Worm (Caenorhabditis elegans) whole organism, early embryonic: ENCODE results near the gene C33H5.1.

Experiments
- B0310.2 ChIP-seq: sonication (generic microtip); optimal IDR thresholded peaks from 2 replicates; lab custom pipeline; 2016; ENCODE audit warnings: mild to moderate bottlenecking, missing genetic modification characterization, missing compliant biosample characterization
- F13C5.2 ChIP-seq: sonication (generic microtip); optimal IDR thresholded peaks from 2 replicates; lab custom pipeline; 2017; ENCODE audit warnings: mild to moderate bottlenecking, missing genetic modification characterization, inconsistent platforms, missing compliant biosample characterization
- aly-1 ChIP-seq: sonication (generic microtip); optimal IDR thresholded peaks from 2 replicates; lab custom pipeline; 2016; ENCODE audit warnings: missing genetic modification characterization, missing compliant biosample characterization
- ama-1 ChIP-seq: fragments of 150-350 bp; optimal IDR thresholded peaks from 2 replicates; lab custom pipeline; 2014
- ets-7 ChIP-seq: sonication (generic microtip); optimal IDR thresholded peaks from 2 replicates; lab custom pipeline; 2016; ENCODE audit warnings: missing genotype, missing genetic modification characterization, missing compliant biosample characterization
- flt-1 ChIP-seq: fragments of 200-800 bp; sonication (Bioruptor generic); IDR thresholded peaks from 2 replicates; pipeline ENCODE4 v1.3.6; 2022; ENCODE audit warnings: missing genetic modification characterization, missing compliant biosample characterization
- hmbx-1 ChIP-seq: sonication (generic microtip); optimal IDR thresholded peaks from 2 replicates; lab custom pipeline; 2016; ENCODE audit warnings: mild to moderate bottlenecking, missing genetic modification characterization, missing compliant biosample characterization
- hmg-4 ChIP-seq: fragments of 200-800 bp; sonication (Bioruptor generic); optimal IDR thresholded peaks from 2 replicates; lab custom pipeline; 2018; ENCODE audit warnings: mild to moderate bottlenecking, missing genetic modification characterization, missing compliant biosample characterization
- pes-1 ChIP-seq: fragments of 200-800 bp; sonication (Bioruptor generic); IDR thresholded peaks from 2 replicates; pipeline ENCODE4 v1.3.6; 2022; ENCODE audit warnings: missing genetic modification reagents, missing genetic modification characterization, missing compliant biosample characterization
- scrt-1 ChIP-seq: fragments of 200-800 bp; sonication (Bioruptor generic); IDR thresholded peaks from 2 replicates; pipeline ENCODE4 v1.3.6; 2022; ENCODE audit warnings: missing genetic modification characterization, missing compliant biosample characterization
- sea-1 ChIP-seq: fragments of 200-800 bp; sonication (Bioruptor generic); conservative IDR thresholded peaks from 2 replicates; pipeline ENCODE4 v1.3.6; 2022; ENCODE audit warnings: missing genetic modification characterization, missing compliant biosample characterization
- tbx-11 ChIP-seq: fragments of 200-800 bp; sonication (Bioruptor generic); IDR thresholded peaks from 2 replicates; pipeline ENCODE4 v1.3.6; 2022; ENCODE audit warnings: missing genetic modification characterization, missing compliant biosample characterization

DNA sequence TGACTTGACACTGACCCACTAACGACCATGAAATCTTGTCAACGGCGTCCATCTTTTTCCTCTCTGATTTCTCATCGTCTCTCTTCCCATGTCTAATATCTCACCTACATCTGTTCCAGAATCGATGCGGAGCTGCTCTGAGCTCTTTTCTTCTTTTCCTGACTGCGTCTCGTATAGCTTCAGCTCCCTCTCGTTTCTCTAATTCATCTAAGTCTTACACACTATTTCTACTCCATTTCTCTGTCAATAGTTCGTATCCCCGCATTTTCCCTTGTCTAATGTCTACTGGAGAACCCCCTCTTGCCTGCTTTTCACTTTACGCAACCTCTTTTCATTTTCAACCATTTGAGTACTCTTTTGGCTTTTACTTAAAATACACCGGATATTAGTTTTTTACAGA, 9.1 kb downstream of the C33H5.1 start, which contains the start of gene ric-3:
- no peak for TF ChIP-seq ama-1
- no peak for TF ChIP-seq pes-1 (GFP tag; lab: Robert Waterston, UW)
- TF ChIP-seq tbx-11 (GFP tag; lab: Robert Waterston, UW) = no peak
- no peak for TF ChIP-seq hmbx-1 (tag; lab: Kevin White, UChicago)
- TF ChIP-seq aly-1 (tag; lab: Kevin White, UChicago) = no peak
- no peak for TF ChIP-seq B0310.2 (tag; lab: Kevin White, UChicago)
- TF ChIP-seq hmg-4 = no peak
- TF ChIP-seq F13C5.2 = no peak
- TF ChIP-seq flt-1 = no peak
- no peak for TF ChIP-seq scrt-1
- no peak for TF ChIP-seq sea-1 (GFP tag; lab: Robert Waterston, UW)
- TF ChIP-seq ets-7 (tag; lab: Kevin White, UChicago) = no peak
